Fruit fly (Drosophila melanogaster) whole organism: ENCODE data around the gene Awh.

Source experiments
- CG8478 ChIP-seq: fragments of >200 bp; optimal IDR thresholded peaks from 2 replicates; lab custom pipeline; 2018; ENCODE audit warnings: inconsistent platforms
- Dll ChIP-seq: fragments of >200 bp; optimal IDR thresholded peaks from 2 replicates; lab custom pipeline; 2017
- pan ChIP-seq: fragments of >200 bp; optimal IDR thresholded peaks from 2 replicates; lab custom pipeline; 2017
- psq ChIP-seq: fragments of >200 bp; optimal IDR thresholded peaks from 2 replicates; lab custom pipeline; 2017
- usp ChIP-seq: fragments of >200 bp; optimal IDR thresholded peaks from 2 replicates; lab custom pipeline; 2017; ENCODE audit warnings: missing biosample characterization, missing genetic modification characterization, mixed read lengths

DNA sequence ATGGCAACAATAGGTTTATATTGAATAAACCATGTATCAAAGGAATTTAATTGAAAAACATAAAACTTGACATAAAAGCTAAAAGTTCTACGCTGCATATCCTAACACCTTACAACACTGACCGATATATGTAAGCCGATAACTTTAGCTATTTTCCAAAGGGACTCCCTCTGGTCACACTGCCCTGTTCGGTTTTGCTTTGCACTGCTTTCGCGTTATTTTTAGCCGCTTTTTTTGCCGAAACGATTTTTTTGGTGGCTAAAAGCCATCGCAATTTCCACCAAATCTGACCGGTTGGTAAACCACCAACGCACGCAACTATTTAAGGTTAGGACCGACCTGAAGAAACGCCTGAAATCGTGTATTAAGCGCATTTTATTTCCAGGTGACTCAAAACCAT lies 34.9 kb upstream of the Awh start, which contains the start of the genes CG32263 and PIG-B:
- TF ChIP-seq psq (lab: Kevin White, UChicago) (no peak), pan (lab: Kevin White, UChicago) (no peak), Dll (lab: Kevin White, UChicago) (no peak), usp (GFP tag; lab: Kevin White, UChicago) (no peak), CG8478 (lab: Kevin White, UChicago) (no peak)
